Worm (Caenorhabditis elegans) whole organism, L4 larva: ENCODE data around the gene R10E8.5.

Experiments used
- ama-1 ChIP-seq: fragments of 150-350 bp; optimal IDR thresholded peaks from 2 replicates; lab custom pipeline; 2014; ENCODE audit warnings: inconsistent platforms, mixed read lengths
- fos-1 ChIP-seq: fragments of 150-350 bp; optimal IDR thresholded peaks from 2 replicates; lab custom pipeline; 2014; ENCODE audit warnings: missing biosample characterization, missing genetic modification characterization
- jun-1 ChIP-seq: fragments of 150-350 bp; optimal IDR thresholded peaks from 2 replicates; lab custom pipeline; 2014; ENCODE audit warnings: missing biosample characterization, missing genetic modification reagents, missing genetic modification characterization
- nhr-42 ChIP-seq: fragments of 200-800 bp; sonication (Bioruptor generic); IDR thresholded peaks from 2 replicates; pipeline ENCODE4 v1.3.6; 2022; ENCODE audit warnings: missing genetic modification characterization, missing compliant biosample characterization
- nhr-6 ChIP-seq: fragments of 150-350 bp; optimal IDR thresholded peaks from 2 replicates; lab custom pipeline; 2014; ENCODE audit warnings: missing biosample characterization, missing genetic modification characterization
- pqm-1 ChIP-seq: sonication (generic microtip); optimal IDR thresholded peaks from 2 replicates; lab custom pipeline; 2017; ENCODE audit warnings: missing biosample characterization, missing genetic modification characterization
- zip-11 ChIP-seq: fragments of 200-800 bp; sonication (Bioruptor generic); IDR thresholded peaks from 2 replicates; pipeline ENCODE4 v1.3.6; 2022; ENCODE audit warnings: missing genetic modification characterization, missing compliant biosample characterization

ce11 chrV:18292295-18292694 lies 37.7 kb downstream of the R10E8.5 start, which contains the start of gene Y51A2A.12:
- TF ChIP-seq nhr-42 (GFP tag; lab: Robert Waterston, UW) (no peak), ama-1 (no peak), zip-11 (GFP tag; lab: Robert Waterston, UW) (no peak), nhr-6 (no peak), fos-1 (tag; lab: Kevin White, UChicago) (no peak), jun-1 (tag; lab: Kevin White, UChicago) (no peak), pqm-1 (tag; lab: Kevin White, UChicago) (no peak)
